Fruit fly (Drosophila melanogaster): ENCODE measurements around the gene CG4318.
A peak's percentile ranks its signal among the peaks of the same experiment; 100 is the strongest.

The CG4318 gene

DNA sequence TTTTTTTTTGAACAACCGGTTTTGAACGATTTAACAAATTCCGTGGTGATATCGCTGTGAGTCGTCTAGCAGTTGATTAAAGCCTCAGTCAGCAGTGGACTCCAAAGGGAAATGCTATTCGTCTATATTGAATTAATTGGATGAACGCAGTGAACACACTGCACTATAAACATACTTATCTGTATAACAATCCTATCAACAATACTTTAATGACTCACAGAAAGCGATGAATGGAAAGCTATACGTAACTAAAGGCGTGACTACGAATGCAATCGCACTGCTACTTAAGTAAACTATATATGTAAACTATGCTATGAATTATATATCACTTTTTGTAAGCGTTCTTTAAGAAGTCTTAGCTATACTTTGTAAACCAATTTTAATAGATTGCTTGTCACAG is 29.2 kb downstream of the CG4318 start:
- TF ChIP-seq CG32121 (GFP tag; IDR thresholded peaks at IDR 0.05) (no peak), CG15710 (tag; optimal IDR thresholded peaks at IDR 0.05) (no peak), D1 (tag; optimal IDR thresholded peaks at IDR 0.05) (no peak), CG8159 (tag; optimal IDR thresholded peaks at IDR 0.05) (no peak), Snoo (tag; optimal IDR thresholded peaks at IDR 0.05) (no peak), CG10348 (GFP tag; IDR thresholded peaks at IDR 0.05) (no peak), CG8301 (tag; optimal IDR thresholded peaks at IDR 0.05) (no peak)

DNA sequence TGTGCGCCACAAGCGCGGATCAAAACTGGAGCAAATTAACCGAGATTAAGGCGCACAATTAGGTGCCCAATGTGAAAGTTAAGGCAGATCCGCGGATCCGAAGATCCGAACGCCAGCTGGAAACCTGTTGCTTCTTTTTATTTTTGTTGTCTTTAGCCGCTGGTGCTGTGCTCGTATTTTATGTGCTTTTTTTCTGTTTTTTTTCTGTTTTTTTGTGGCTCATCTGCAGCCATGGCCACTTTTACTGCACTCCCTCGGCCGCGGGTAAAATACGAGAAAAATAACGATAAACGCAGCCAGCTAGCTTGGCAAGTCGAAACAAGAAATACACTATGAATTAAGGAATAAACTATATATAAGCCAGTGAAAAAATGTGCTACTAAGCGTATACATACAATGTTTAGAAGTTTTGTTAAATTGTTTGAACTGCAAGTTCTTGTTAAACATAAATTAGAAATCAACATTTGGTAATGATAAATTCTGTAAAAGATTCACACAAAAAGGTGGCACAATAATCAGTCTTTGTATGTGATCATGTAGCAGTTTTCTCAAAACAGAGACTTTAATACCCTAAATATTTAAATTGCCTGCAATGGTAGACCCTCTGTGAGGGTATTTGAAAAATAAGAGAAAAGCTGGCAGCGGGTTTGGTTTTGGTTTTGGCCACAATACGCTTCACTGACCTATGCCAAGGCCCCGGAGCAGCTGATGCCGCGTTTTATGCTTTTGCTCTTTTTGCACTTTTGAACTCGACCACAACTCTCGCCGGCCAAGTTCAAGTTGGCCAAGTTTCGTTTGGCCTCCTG is 38.1 kb downstream of the CG4318 start:
- TF ChIP-seq CG17806 (tag; optimal IDR thresholded peaks at IDR 0.05) (peak; percentile 11), rn (GFP tag; IDR thresholded peaks at IDR 0.05) (no peak), Pif1B (GFP tag; optimal IDR thresholded peaks at IDR 0.05) (peak; percentile 45), CG8301 (tag; optimal IDR thresholded peaks at IDR 0.05) (peak; percentile 10), fd96Ca (GFP tag; IDR thresholded peaks at IDR 0.05) (no peak), CG14655 (GFP tag; optimal IDR thresholded peaks at IDR 0.05) (peak; percentile 50), CG32121 (GFP tag; IDR thresholded peaks at IDR 0.05) (no peak), CG8159 (tag; optimal IDR thresholded peaks at IDR 0.05) (peak; percentile 32), CG9948 (tag; optimal IDR thresholded peaks at IDR 0.05) (no peak), CG4496 (GFP tag; IDR thresholded peaks at IDR 0.05) (no peak), D1 (tag; optimal IDR thresholded peaks at IDR 0.05) (no peak), CG15710 (tag; optimal IDR thresholded peaks at IDR 0.05) (peak; percentile 32), Pif1A (GFP tag; optimal IDR thresholded peaks at IDR 0.05) (peak; percentile 46), CG12605 (GFP tag; IDR thresholded peaks at IDR 0.05) (peak; percentile 59; the same call in 1 of the 2 replicates), CG34367 (tag; optimal IDR thresholded peaks at IDR 0.05) (peak; percentile 51), Ets98B (GFP tag; IDR thresholded peaks at IDR 0.05) (no peak), Snoo (tag; optimal IDR thresholded peaks at IDR 0.05) (peak; percentile 40), CG10348 (GFP tag; IDR thresholded peaks at IDR 0.05) (no peak), CG13204 (GFP tag; optimal IDR thresholded peaks at IDR 0.05) (peak; percentile 66), EcR (GFP tag; optimal IDR thresholded peaks at IDR 0.05) (peak; percentile 19), gl (tag; optimal IDR thresholded peaks at IDR 0.05) (peak; percentile 79)

DNA sequence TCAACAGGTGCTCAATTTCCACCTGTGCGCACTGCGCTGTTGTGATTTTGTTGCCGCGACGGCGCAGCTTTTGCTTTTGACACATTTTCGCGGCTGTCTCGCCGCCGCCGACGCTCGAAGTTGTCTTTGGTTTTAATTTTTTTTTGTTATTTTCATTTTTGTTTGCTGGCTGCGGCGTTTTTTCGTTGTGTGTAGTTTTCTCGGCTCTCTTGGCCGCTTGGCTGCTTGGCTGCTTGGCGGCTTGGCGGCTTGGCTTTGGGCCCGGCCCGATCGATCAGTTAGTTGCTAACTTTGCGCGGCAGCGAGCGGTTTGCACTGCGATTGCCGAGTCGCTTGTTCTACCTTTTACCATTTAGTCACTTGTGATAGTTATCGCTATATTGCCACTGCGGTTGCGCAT is 39.9 kb downstream of the CG4318 start, which contains the start of gene CG42237:
Gene CG42237 (plus strand): TSS at position 271 of the 400 bp plus-strand sequence.
- peak; percentile 68 for TF ChIP-seq CG4496 (GFP tag; IDR thresholded peaks at IDR 0.05)
- TF ChIP-seq Pif1A (GFP tag; optimal IDR thresholded peaks at IDR 0.05), result peak; percentile 14
- TF ChIP-seq Ets98B (GFP tag; IDR thresholded peaks at IDR 0.05), result peak; percentile 49
- peak; percentile 60 for TF ChIP-seq CG13204 (GFP tag; optimal IDR thresholded peaks at IDR 0.05)
- no peak for TF ChIP-seq CG17806 (tag; optimal IDR thresholded peaks at IDR 0.05)
- TF ChIP-seq Snoo (tag; optimal IDR thresholded peaks at IDR 0.05), result no peak
- no peak for TF ChIP-seq CG10348 (GFP tag; IDR thresholded peaks at IDR 0.05)
- no peak for TF ChIP-seq CG8159 (tag; optimal IDR thresholded peaks at IDR 0.05)
- no peak for TF ChIP-seq EcR (GFP tag; optimal IDR thresholded peaks at IDR 0.05)
- TF ChIP-seq CG9948 (tag; optimal IDR thresholded peaks at IDR 0.05), result no peak
- no peak for TF ChIP-seq gl (tag; optimal IDR thresholded peaks at IDR 0.05)
- TF ChIP-seq CG32121 (GFP tag; IDR thresholded peaks at IDR 0.05), result 0 out of 2 replicates have a peak, but pooled peaks have one; percentile 17
- TF ChIP-seq CG12605 (GFP tag; IDR thresholded peaks at IDR 0.05), result peak; percentile 46; the same call in 1 of the 2 replicates
- TF ChIP-seq fd96Ca (GFP tag; IDR thresholded peaks at IDR 0.05), result peak; percentile 56; the same call in 2 of the 3 replicates
- TF ChIP-seq D1 (tag; optimal IDR thresholded peaks at IDR 0.05), result no peak
- no peak for TF ChIP-seq CG14655 (GFP tag; optimal IDR thresholded peaks at IDR 0.05)
- no peak for TF ChIP-seq CG8301 (tag; optimal IDR thresholded peaks at IDR 0.05)
- no peak for TF ChIP-seq Pif1B (GFP tag; optimal IDR thresholded peaks at IDR 0.05)
- no peak for TF ChIP-seq rn (GFP tag; IDR thresholded peaks at IDR 0.05)
- TF ChIP-seq CG15710 (tag; optimal IDR thresholded peaks at IDR 0.05), result peak; percentile 12
- TF ChIP-seq CG34367 (tag; optimal IDR thresholded peaks at IDR 0.05), result no peak

DNA sequence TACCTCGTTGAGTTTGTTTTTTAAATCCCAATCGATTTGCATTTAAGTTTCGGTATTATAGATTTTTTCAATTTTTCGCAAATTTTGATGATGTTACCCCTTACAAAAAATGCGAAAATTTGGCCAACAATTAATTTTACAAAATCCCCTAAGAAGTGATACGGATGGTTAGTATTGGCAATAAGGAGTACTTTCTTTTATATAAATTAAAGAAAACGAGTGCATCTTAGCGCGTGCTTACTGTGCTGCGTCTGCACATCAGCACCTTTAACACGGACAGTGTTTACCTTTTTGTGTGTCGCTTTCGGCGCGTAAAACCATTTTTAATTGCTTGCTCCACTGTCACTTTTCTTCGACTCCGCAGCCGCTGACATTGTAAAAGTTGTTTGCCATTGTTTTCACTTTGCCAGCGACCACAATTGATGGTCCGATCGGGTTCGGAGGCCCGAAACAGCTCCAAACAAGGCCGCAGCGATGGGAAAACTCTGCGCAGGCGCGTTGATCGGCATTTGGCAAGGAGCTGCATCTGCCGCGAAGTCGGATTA is 40.8 kb downstream of the CG4318 start:
- TF ChIP-seq CG8159 (tag; optimal IDR thresholded peaks at IDR 0.05) (no peak), CG4496 (GFP tag; IDR thresholded peaks at IDR 0.05) (peak; percentile 32; the same call in 1 of the 3 replicates), CG10348 (GFP tag; IDR thresholded peaks at IDR 0.05) (no peak), Ets98B (GFP tag; IDR thresholded peaks at IDR 0.05) (no peak), CG32121 (GFP tag; IDR thresholded peaks at IDR 0.05) (no peak), Snoo (tag; optimal IDR thresholded peaks at IDR 0.05) (no peak), CG12605 (GFP tag; IDR thresholded peaks at IDR 0.05) (no peak), CG17806 (tag; optimal IDR thresholded peaks at IDR 0.05) (no peak), fd96Ca (GFP tag; IDR thresholded peaks at IDR 0.05) (0 out of 3 replicates have a peak, but pooled peaks have one; percentile 26), CG13204 (GFP tag; optimal IDR thresholded peaks at IDR 0.05) (no peak)

DNA sequence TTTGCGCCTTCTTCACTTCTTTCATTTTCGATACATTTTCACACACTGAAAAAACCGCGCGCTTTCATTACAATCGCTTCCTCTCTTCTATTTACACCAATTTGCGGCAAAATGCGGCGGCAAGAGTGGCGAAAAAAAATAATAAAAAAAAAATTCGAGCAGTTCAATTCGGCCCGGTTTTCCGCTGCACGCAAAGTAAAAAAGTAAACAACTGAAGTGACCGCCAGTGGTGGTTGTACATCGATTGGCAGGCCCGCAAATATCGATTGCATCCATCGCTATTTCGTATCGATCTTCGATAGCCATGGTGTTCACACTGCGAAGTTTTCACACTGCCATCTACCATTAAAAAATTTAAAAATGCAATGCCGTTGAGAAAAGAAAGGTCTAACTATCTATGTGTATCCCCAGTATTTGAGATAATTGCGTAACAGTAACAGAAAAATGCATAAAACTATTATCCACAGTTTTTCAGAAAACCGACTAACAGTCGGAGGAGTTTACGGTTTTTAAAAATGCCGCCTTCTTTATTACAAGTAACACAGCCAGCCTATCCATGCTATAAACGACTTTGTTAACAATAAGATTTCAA is 42.4 kb downstream of the CG4318 start, which contains the start of gene Chpf:
Gene Chpf (minus strand): TSS at position 225 of the 592 bp plus-strand sequence.
- TF ChIP-seq rn (GFP tag; IDR thresholded peaks at IDR 0.05) (no peak), CG4496 (GFP tag; IDR thresholded peaks at IDR 0.05) (0 out of 3 replicates have a peak, but pooled peaks have one; percentile 55), Pif1B (GFP tag; optimal IDR thresholded peaks at IDR 0.05) (peak; percentile 42), CG32121 (GFP tag; IDR thresholded peaks at IDR 0.05) (peak; percentile 55), gl (tag; optimal IDR thresholded peaks at IDR 0.05) (no peak), Ets98B (GFP tag; IDR thresholded peaks at IDR 0.05) (peak; percentile 50; the same call in 1 of the 2 replicates)

Measured in whole organism, pupa.